Worm (Caenorhabditis elegans) whole organism, L3 larva: Measurements from ENCODE around the gene D1014.4.

Experiments
- R02D3.7 ChIP-seq: fragments of 150-350 bp; optimal IDR thresholded peaks from 2 replicates; lab custom pipeline; 2014; ENCODE audit warnings: missing biosample characterization, missing genetic modification characterization
- ZK546.5 ChIP-seq: sonication (generic microtip); optimal IDR thresholded peaks from 2 replicates; lab custom pipeline; 2017; ENCODE audit warnings: missing biosample characterization, missing genetic modification characterization
- ceh-16 ChIP-seq: sonication (generic microtip); optimal IDR thresholded peaks from 2 replicates; lab custom pipeline; 2017; ENCODE audit warnings: missing biosample characterization, missing genetic modification characterization
- ceh-28 ChIP-seq: fragments of 150-350 bp; optimal IDR thresholded peaks from 2 replicates; lab custom pipeline; 2014; ENCODE audit warnings: missing biosample characterization, missing genetic modification reagents, missing genetic modification characterization
- ceh-82 ChIP-seq: fragments of 150-350 bp; optimal IDR thresholded peaks from 2 replicates; lab custom pipeline; 2014; ENCODE audit warnings: missing biosample characterization, missing genetic modification characterization
- ceh-9 ChIP-seq: sonication (generic microtip); optimal IDR thresholded peaks from 2 replicates; lab custom pipeline; 2018; ENCODE audit warnings: missing biosample characterization, missing genetic modification characterization
- daf-12 ChIP-seq: fragments of 150-350 bp; optimal IDR thresholded peaks from 2 replicates; lab custom pipeline; 2014; ENCODE audit warnings: missing biosample characterization, missing genetic modification reagents, missing genetic modification characterization
- egl-27 ChIP-seq: sonication (generic microtip); optimal IDR thresholded peaks from 4 replicates; lab custom pipeline; 2017; ENCODE audit warnings: missing biosample characterization, missing genetic modification reagents, missing genetic modification characterization
- egl-5 ChIP-seq: fragments of 150-350 bp; optimal IDR thresholded peaks from 2 replicates; lab custom pipeline; 2017; ENCODE audit warnings: missing biosample characterization, missing genetic modification reagents, missing genetic modification characterization, inconsistent platforms
- elt-1 ChIP-seq: fragments of 150-350 bp; optimal IDR thresholded peaks from 2 replicates; lab custom pipeline; 2014; ENCODE audit warnings: missing biosample characterization, missing genetic modification characterization
- elt-2 ChIP-seq: sonication (generic microtip); optimal IDR thresholded peaks from 2 replicates; lab custom pipeline; 2016; ENCODE audit warnings: missing genetic modification reagents, mild to moderate bottlenecking, missing genetic modification characterization, missing compliant biosample characterization
- elt-3 ChIP-seq, 3 experiments: fragments of 150-350 bp in 1 of 3; sonication (generic microtip) in 2 of 3; optimal IDR thresholded peaks; 2 replicates in 2 of 3; 4 replicates in 1 of 3; lab custom pipeline; 2014 to 2017; ENCODE audit warnings: missing biosample characterization in 3 of 3, missing genetic modification characterization in 3 of 3
- eor-1 ChIP-seq, 2 experiments: fragments of 150-350 bp; optimal IDR thresholded peaks; 2 replicates each; lab custom pipeline; 2014 to 2018; ENCODE audit warnings: missing biosample characterization in 2 of 2, missing genetic modification characterization in 2 of 2
- fkh-2 ChIP-seq: fragments of 150-350 bp; optimal IDR thresholded peaks from 2 replicates; lab custom pipeline; 2014; ENCODE audit warnings: missing biosample characterization, missing genetic modification reagents, missing genetic modification characterization
- fos-1 ChIP-seq: fragments of 150-350 bp; optimal IDR thresholded peaks from 2 replicates; lab custom pipeline; 2014; ENCODE audit warnings: missing biosample characterization, missing genetic modification characterization
- hmg-11 ChIP-seq: sonication (generic microtip); optimal IDR thresholded peaks from 2 replicates; lab custom pipeline; 2016; ENCODE audit warnings: missing genetic modification characterization, missing compliant biosample characterization
- jun-1 ChIP-seq: fragments of 150-350 bp; optimal IDR thresholded peaks from 2 replicates; lab custom pipeline; 2014; ENCODE audit warnings: missing biosample characterization, missing genetic modification reagents, missing genetic modification characterization
- lin-15B ChIP-seq: fragments of 150-350 bp; optimal IDR thresholded peaks from 2 replicates; lab custom pipeline; 2014; ENCODE audit warnings: missing biosample characterization, missing genetic modification characterization
- lsy-12 ChIP-seq: sonication (generic microtip); optimal IDR thresholded peaks from 2 replicates; lab custom pipeline; 2016; ENCODE audit warnings: mild to moderate bottlenecking, missing genetic modification characterization, missing compliant biosample characterization
- mdl-1 ChIP-seq: fragments of 150-350 bp; optimal IDR thresholded peaks from 2 replicates; lab custom pipeline; 2014; ENCODE audit warnings: missing biosample characterization, missing genetic modification characterization
- mml-1 ChIP-seq: fragments of 150-350 bp; sonication (generic microtip); optimal IDR thresholded peaks from 3 replicates; lab custom pipeline; 2014; ENCODE audit warnings: missing biosample characterization, missing genetic modification characterization
- nhr-237 ChIP-seq: fragments of 150-350 bp; optimal IDR thresholded peaks from 2 replicates; lab custom pipeline; 2014; ENCODE audit warnings: missing biosample characterization, missing genetic modification characterization
- nhr-25 ChIP-seq: sonication (generic microtip); optimal IDR thresholded peaks from 2 replicates; lab custom pipeline; 2017; ENCODE audit warnings: missing biosample characterization, missing genetic modification characterization
- nhr-28 ChIP-seq: fragments of 150-350 bp; optimal IDR thresholded peaks from 2 replicates; lab custom pipeline; 2014; ENCODE audit warnings: missing biosample characterization, missing genetic modification characterization
- nhr-43 ChIP-seq: sonication (generic microtip); optimal IDR thresholded peaks from 2 replicates; lab custom pipeline; 2016; ENCODE audit warnings: mild to moderate bottlenecking, missing genetic modification characterization, missing compliant biosample characterization; ENCODE audit not compliant: poor library complexity, severe bottlenecking
- nhr-67 ChIP-seq: fragments of 150-350 bp; optimal IDR thresholded peaks from 2 replicates; lab custom pipeline; 2014; ENCODE audit warnings: missing biosample characterization, missing genetic modification characterization
- nhr-77 ChIP-seq: fragments of 150-350 bp; optimal IDR thresholded peaks from 2 replicates; lab custom pipeline; 2014; ENCODE audit warnings: missing biosample characterization, missing genetic modification characterization
- pqm-1 ChIP-seq: fragments of 150-350 bp; optimal IDR thresholded peaks from 2 replicates; lab custom pipeline; 2017; ENCODE audit warnings: missing biosample characterization, missing genetic modification characterization, inconsistent platforms
- sea-2 ChIP-seq: fragments of 150-350 bp; sonication (generic microtip); optimal IDR thresholded peaks from 4 replicates; lab custom pipeline; 2014; ENCODE audit warnings: missing biosample characterization, missing genetic modification reagents, missing genetic modification characterization
- skn-1 ChIP-seq: fragments of 150-350 bp; optimal IDR thresholded peaks from 2 replicates; lab custom pipeline; 2014; ENCODE audit warnings: missing biosample characterization, missing genetic modification characterization
- tbx-2 ChIP-seq: sonication (generic microtip); optimal IDR thresholded peaks from 2 replicates; lab custom pipeline; 2016; ENCODE audit warnings: mild to moderate bottlenecking, missing genetic modification characterization, missing compliant biosample characterization
- unc-39 ChIP-seq: sonication (generic microtip); optimal IDR thresholded peaks from 4 replicates; lab custom pipeline; 2017; ENCODE audit warnings: missing biosample characterization, missing genetic modification characterization
- unc-62 ChIP-seq: fragments of 150-350 bp; sonication (generic microtip); optimal IDR thresholded peaks from 4 replicates; lab custom pipeline; 2014; ENCODE audit warnings: missing biosample characterization, missing genetic modification reagents, missing genetic modification characterization
- zag-1 ChIP-seq: fragments of 150-350 bp; optimal IDR thresholded peaks from 2 replicates; lab custom pipeline; 2014; ENCODE audit warnings: missing biosample characterization, missing genetic modification characterization

Gene D1014.4

ce11 chrV:8132926-8133325 lies at the start of gene D1014.4:
TSS of gene D1014.4 (plus strand) at chrV:8133226.
- peak; percentile 34 for TF ChIP-seq elt-2
- TF ChIP-seq ceh-28: no peak
- TF ChIP-seq, all 47 proteins: peak for 1

DNA sequence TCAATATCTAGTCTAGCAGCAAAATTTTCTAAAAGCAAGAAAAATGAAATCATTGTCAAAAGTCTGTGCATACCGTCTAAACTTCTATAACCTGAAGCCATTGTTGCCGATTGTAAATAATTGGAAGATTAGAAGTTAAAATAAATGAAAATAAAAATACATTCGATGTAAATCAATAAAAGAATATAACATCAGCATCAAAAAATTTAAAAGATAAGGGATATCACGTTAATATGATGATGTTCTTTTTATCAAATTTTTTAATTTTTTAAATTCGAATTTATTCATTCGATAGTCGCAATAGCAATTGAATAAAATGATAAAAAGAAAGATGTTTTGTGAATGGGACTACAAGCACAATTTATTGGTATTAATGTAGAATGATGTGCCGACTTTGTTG lies 47.9 kb upstream of the D1014.4 start, which contains the start of gene C09H5.7:
Gene C09H5.7, minus strand, starts transcription at position 101 of the 400 bp plus-strand sequence.
- no peak for TF ChIP-seq ceh-9 (tag; lab: Kevin White, UChicago)
- no peak for TF ChIP-seq unc-39
- no peak for TF ChIP-seq pqm-1 (tag; lab: Kevin White, UChicago)
- TF ChIP-seq ceh-16 (tag; lab: Kevin White, UChicago): no peak
- no peak for TF ChIP-seq tbx-2
- TF ChIP-seq lin-15B: no peak
- no peak for TF ChIP-seq skn-1 (tag; lab: Kevin White, UChicago)
- TF ChIP-seq nhr-237: no peak
- TF ChIP-seq lsy-12 (tag; lab: Kevin White, UChicago): no peak
- TF ChIP-seq nhr-25 (tag; lab: Kevin White, UChicago): no peak
- no peak for TF ChIP-seq elt-1 (tag; lab: Kevin White, UChicago)
- TF ChIP-seq hmg-11: no peak
- no peak for TF ChIP-seq fkh-2 (tag; lab: Kevin White, UChicago)
- no peak for TF ChIP-seq daf-12 (tag; lab: Kevin White, UChicago)
- no peak for TF ChIP-seq nhr-28
- TF ChIP-seq jun-1: no peak
- TF ChIP-seq egl-5: no peak
- TF ChIP-seq, all 47 proteins: peak for 0

DNA sequence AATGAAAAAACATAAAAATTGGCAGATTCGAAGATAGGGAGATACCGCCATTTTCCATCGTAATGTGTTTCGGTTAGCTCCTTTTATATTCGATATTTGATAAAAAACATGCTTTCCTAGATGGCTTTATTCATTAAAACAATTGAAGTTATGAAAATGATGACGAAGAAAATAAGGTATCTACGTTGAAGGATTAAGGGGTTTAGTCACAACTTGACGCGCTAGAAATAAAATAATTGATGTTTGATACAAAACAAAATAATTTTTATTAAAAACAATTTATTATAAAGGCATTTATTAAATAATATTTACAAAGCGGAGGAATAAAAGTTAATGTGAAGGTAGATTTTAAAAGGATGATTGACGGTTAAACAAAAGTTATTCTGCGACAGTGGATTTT lies 42.4 kb upstream of the D1014.4 start, which contains the start of gene str-130:
Gene str-130, minus strand, starts transcription at position 101 of the 400 bp plus-strand sequence.
- no peak for TF ChIP-seq elt-2

ce11 chrV:8092385-8092784 lies 40.6 kb upstream of the D1014.4 start, which contains the start of gene str-129:
TSS of gene str-129 (minus strand) at chrV:8092485.
- no peak for TF ChIP-seq ceh-28
- TF ChIP-seq nhr-237: no peak
- no peak for TF ChIP-seq ceh-82

DNA sequence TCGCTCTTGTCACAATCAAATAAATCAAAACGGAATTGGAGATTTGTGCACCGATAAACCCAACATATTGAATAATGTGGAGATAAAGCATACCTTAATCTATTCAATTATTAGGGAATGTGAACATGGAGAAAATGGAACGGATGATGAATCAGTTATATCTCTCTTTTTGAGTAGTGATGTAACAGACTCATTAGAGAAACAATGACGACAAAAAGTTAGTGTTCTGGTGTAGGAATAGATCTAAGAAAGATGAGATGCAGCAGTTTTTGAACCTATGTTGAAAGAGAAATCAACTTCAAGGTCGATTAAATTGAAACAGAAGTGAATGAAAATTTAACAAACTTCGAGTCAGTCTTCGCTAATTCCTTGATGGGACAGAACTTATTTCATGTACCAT lies 37.6 kb upstream of the D1014.4 start, which contains the start of gene str-146:
Gene str-146, minus strand, starts transcription at position 101 of the 400 bp plus-strand sequence.
- TF ChIP-seq R02D3.7 (no peak), fos-1 (tag; lab: Kevin White, UChicago) (no peak), nhr-67 (no peak), elt-3 (tag; optimal IDR thresholded peaks at IDR 0.05; lab: Kevin White, UChicago) (no peak), ceh-16 (tag; lab: Kevin White, UChicago) (no peak), ZK546.5 (no peak), egl-27 (tag; lab: Kevin White, UChicago) (no peak), nhr-25 (tag; lab: Kevin White, UChicago) (no peak), fkh-2 (tag; lab: Kevin White, UChicago) (no peak), nhr-43 (no peak), mml-1 (tag; lab: Kevin White, UChicago) (no peak), egl-5 (no peak), nhr-77 (no peak), sea-2 (GFP tag; lab: Kevin White, UChicago) (no peak), zag-1 (tag; lab: Kevin White, UChicago) (no peak), unc-62 (GFP tag; lab: Kevin White, UChicago) (no peak), eor-1 (tag; optimal IDR thresholded peaks at IDR 0.05; lab: Kevin White, UChicago) (no peak), elt-1 (tag; lab: Kevin White, UChicago) (no peak), mdl-1 (no peak)

ce11 chrV:8098239-8098638 lies 34.8 kb upstream of the D1014.4 start, which contains the start of gene str-145:
TSS of gene str-145 (minus strand) at chrV:8098339.
- TF ChIP-seq nhr-237: no peak
